Fruit fly (Drosophila melanogaster) whole organism, prepupa: ENCODE results near the gene CG15546.

Source experiments
- Blimp-1 ChIP-seq: fragments of 200-800 bp; sonication (Bioruptor generic); optimal IDR thresholded peaks from 3 replicates; lab custom pipeline; 2017; ENCODE audit warnings: missing biosample characterization, missing genetic modification characterization, mild to moderate bottlenecking, moderate library complexity, missing genetic modification reagents
- CG10631 ChIP-seq: fragments of 200-800 bp; sonication (Bioruptor generic); optimal IDR thresholded peaks from 2 replicates; lab custom pipeline; 2016; ENCODE audit warnings: missing biosample characterization, missing genetic modification characterization
- CG10669 ChIP-seq: fragments of 200-800 bp; sonication (Bioruptor generic); optimal IDR thresholded peaks from 3 replicates; lab custom pipeline; 2018; ENCODE audit warnings: missing biosample characterization, mild to moderate bottlenecking, missing genetic modification characterization, moderate library complexity
- CG11294 ChIP-seq: fragments of 200-800 bp; sonication (Bioruptor generic); IDR thresholded peaks from 2 replicates; pipeline ENCODE4 v1.3.6; 2022; ENCODE audit warnings: missing biosample characterization, missing genetic modification characterization
- CG11762 ChIP-seq: fragments of 200-800 bp; sonication (Bioruptor generic); optimal IDR thresholded peaks from 3 replicates; lab custom pipeline; 2016; ENCODE audit warnings: missing biosample characterization, missing genetic modification characterization; ENCODE audit not compliant: insufficient read depth
- CG16779 ChIP-seq: fragments of 200-800 bp; sonication (Bioruptor generic); optimal IDR thresholded peaks from 3 replicates; lab custom pipeline; 2017; ENCODE audit warnings: missing biosample characterization, mild to moderate bottlenecking, missing genetic modification characterization
- CG3032 ChIP-seq: fragments of 200-800 bp; optimal IDR thresholded peaks from 2 replicates; lab custom pipeline; 2019; ENCODE audit warnings: missing biosample characterization, mild to moderate bottlenecking, missing genetic modification characterization, moderate library complexity
- CG31627 ChIP-seq: fragments of 200-800 bp; sonication (Bioruptor generic); optimal IDR thresholded peaks from 3 replicates; lab custom pipeline; 2016; ENCODE audit warnings: missing biosample characterization, missing genetic modification characterization
- CG34406 ChIP-seq: fragments of 200-800 bp; sonication (Bioruptor generic); optimal IDR thresholded peaks from 3 replicates; lab custom pipeline; 2016; ENCODE audit warnings: missing biosample characterization, missing genetic modification characterization
- CG3919 ChIP-seq: fragments of 200-800 bp; sonication (Bioruptor generic); optimal IDR thresholded peaks from 3 replicates; lab custom pipeline; 2016; ENCODE audit warnings: missing biosample characterization, missing genetic modification characterization
- CG4318 ChIP-seq: fragments of 200-800 bp; sonication (Bioruptor generic); optimal IDR thresholded peaks from 3 replicates; lab custom pipeline; 2017; ENCODE audit warnings: missing biosample characterization, mild to moderate bottlenecking, missing genetic modification characterization
- CG6163 ChIP-seq: fragments of 200-800 bp; sonication (Bioruptor generic); IDR thresholded peaks from 3 replicates; pipeline ENCODE4 v1.3.6; 2022; ENCODE audit warnings: missing biosample characterization, missing genetic modification characterization
- CG6276 ChIP-seq: fragments of 200-800 bp; sonication (Bioruptor generic); optimal IDR thresholded peaks from 2 replicates; lab custom pipeline; 2017; ENCODE audit warnings: missing biosample characterization, mild to moderate bottlenecking, missing genetic modification characterization
- CG6792 ChIP-seq: fragments of 200-800 bp; sonication (Bioruptor generic); optimal IDR thresholded peaks from 3 replicates; lab custom pipeline; 2016; ENCODE audit warnings: missing biosample characterization, missing genetic modification characterization
- CG6808 ChIP-seq: fragments of 200-800 bp; sonication (Bioruptor generic); optimal IDR thresholded peaks from 3 replicates; lab custom pipeline; 2017; ENCODE audit warnings: missing biosample characterization, missing genetic modification characterization, mild to moderate bottlenecking, moderate library complexity, missing genetic modification reagents
- CG6854 ChIP-seq: fragments of 200-800 bp; sonication (Bioruptor generic); optimal IDR thresholded peaks from 2 replicates; lab custom pipeline; 2017; ENCODE audit warnings: missing biosample characterization, mild to moderate bottlenecking, missing genetic modification characterization
- CG7368 ChIP-seq: fragments of 200-800 bp; sonication (Bioruptor generic); optimal IDR thresholded peaks from 3 replicates; lab custom pipeline; 2016; ENCODE audit warnings: missing biosample characterization, missing genetic modification characterization
- CG8119 ChIP-seq: fragments of 200-800 bp; sonication (Bioruptor generic); IDR thresholded peaks from 3 replicates; pipeline ENCODE4 v1.3.6; 2022; ENCODE audit warnings: missing biosample characterization, missing genetic modification characterization
- CG8319 ChIP-seq: fragments of 200-800 bp; sonication (Bioruptor generic); optimal IDR thresholded peaks from 3 replicates; lab custom pipeline; 2016; ENCODE audit warnings: missing biosample characterization, missing genetic modification characterization
- CG8632 ChIP-seq: fragments of 200-800 bp; sonication (Bioruptor generic); optimal IDR thresholded peaks from 3 replicates; lab custom pipeline; 2016; ENCODE audit warnings: missing biosample characterization, missing genetic modification characterization
- CG9139 ChIP-seq: fragments of 200-800 bp; sonication (Bioruptor generic); optimal IDR thresholded peaks from 3 replicates; lab custom pipeline; 2017; ENCODE audit warnings: missing biosample characterization, mild to moderate bottlenecking, missing genetic modification characterization
- Eip78C ChIP-seq: fragments of 200-800 bp; sonication (Bioruptor generic); peaks from one replicate; lab custom pipeline; 2016; ENCODE audit warnings: missing biosample characterization, missing genetic modification characterization
- Ets21C ChIP-seq: fragments of 200-800 bp; sonication (Bioruptor generic); optimal IDR thresholded peaks from 3 replicates; lab custom pipeline; 2016; ENCODE audit warnings: missing biosample characterization, missing genetic modification characterization
- Ets96B ChIP-seq: fragments of 200-800 bp; optimal IDR thresholded peaks from 2 replicates; lab custom pipeline; 2019; ENCODE audit warnings: missing biosample characterization, mild to moderate bottlenecking, missing genetic modification characterization, moderate library complexity
- Gug ChIP-seq: fragments of 200-800 bp; sonication (Bioruptor generic); IDR thresholded peaks from 2 replicates; pipeline ENCODE4 v1.3.6; 2022; ENCODE audit warnings: missing biosample characterization, missing genetic modification characterization
- Hr39 ChIP-seq: fragments of 200-800 bp; sonication (Bioruptor generic); optimal IDR thresholded peaks from 2 replicates; lab custom pipeline; 2016; ENCODE audit warnings: missing biosample characterization, missing genetic modification characterization
- Met ChIP-seq: fragments of 200-800 bp; sonication (Bioruptor generic); optimal IDR thresholded peaks from 3 replicates; lab custom pipeline; 2016; ENCODE audit warnings: missing biosample characterization, missing genetic modification characterization
- OdsH ChIP-seq: fragments of 200-800 bp; sonication (Bioruptor generic); optimal IDR thresholded peaks from 3 replicates; lab custom pipeline; 2016; ENCODE audit warnings: missing biosample characterization, missing genetic modification characterization
- Smox ChIP-seq: fragments of 200-800 bp; sonication (Bioruptor generic); optimal IDR thresholded peaks from 3 replicates; lab custom pipeline; 2016; ENCODE audit warnings: missing biosample characterization, missing genetic modification characterization
- Sox14 ChIP-seq: fragments of 200-800 bp; sonication (Bioruptor generic); optimal IDR thresholded peaks from 3 replicates; lab custom pipeline; 2016; ENCODE audit warnings: missing biosample characterization, missing genetic modification characterization
- Sox15 ChIP-seq: fragments of 200-800 bp; sonication (Bioruptor generic); optimal IDR thresholded peaks from 3 replicates; lab custom pipeline; 2016; ENCODE audit warnings: missing biosample characterization, missing genetic modification characterization
- achi ChIP-seq: fragments of 200-800 bp; sonication (Bioruptor generic); optimal IDR thresholded peaks from 3 replicates; lab custom pipeline; 2016; ENCODE audit warnings: missing biosample characterization, missing genetic modification characterization
- acj6 ChIP-seq: fragments of 200-800 bp; sonication (Bioruptor generic); optimal IDR thresholded peaks from 3 replicates; lab custom pipeline; 2016; ENCODE audit warnings: missing biosample characterization, missing genetic modification characterization
- cyc ChIP-seq: fragments of 200-800 bp; sonication (Bioruptor generic); optimal IDR thresholded peaks from 3 replicates; lab custom pipeline; 2016; ENCODE audit warnings: missing biosample characterization, missing genetic modification characterization
- dac ChIP-seq: fragments of 200-800 bp; sonication (Bioruptor generic); optimal IDR thresholded peaks from 2 replicates; lab custom pipeline; 2017; ENCODE audit warnings: missing biosample characterization, mild to moderate bottlenecking, missing genetic modification characterization
- dsx ChIP-seq: fragments of 200-800 bp; optimal IDR thresholded peaks from 3 replicates; lab custom pipeline; 2019; ENCODE audit warnings: missing biosample characterization, mild to moderate bottlenecking, missing genetic modification characterization, moderate library complexity; ENCODE audit not compliant: poor library complexity, severe bottlenecking
- esn ChIP-seq: fragments of 200-800 bp; sonication (Bioruptor generic); optimal IDR thresholded peaks from 2 replicates; lab custom pipeline; 2016; ENCODE audit warnings: missing biosample characterization, mild to moderate bottlenecking, missing genetic modification characterization, moderate library complexity
- fd59A ChIP-seq: fragments of 200-800 bp; sonication (Bioruptor generic); optimal IDR thresholded peaks from 2 replicates; lab custom pipeline; 2017; ENCODE audit warnings: missing biosample characterization, mild to moderate bottlenecking, missing genetic modification characterization, missing genetic modification reagents
- fd85E ChIP-seq: fragments of 200-800 bp; sonication (Bioruptor generic); optimal IDR thresholded peaks from 3 replicates; lab custom pipeline; 2016; ENCODE audit warnings: missing biosample characterization, missing genetic modification characterization
- net ChIP-seq: fragments of 200-800 bp; sonication (Bioruptor generic); optimal IDR thresholded peaks from 3 replicates; lab custom pipeline; 2016; ENCODE audit warnings: missing biosample characterization, missing genetic modification characterization
- pdm3 ChIP-seq: fragments of 200-800 bp; sonication (Bioruptor generic); optimal IDR thresholded peaks from 3 replicates; lab custom pipeline; 2016; ENCODE audit warnings: missing biosample characterization, missing genetic modification characterization
- salr ChIP-seq, 2 experiments: fragments of 200-800 bp; sonication (Bioruptor generic); optimal IDR thresholded peaks; 3 replicates each; lab custom pipeline; 2016 to 2018; ENCODE audit warnings: missing biosample characterization in 2 of 2, missing genetic modification characterization in 2 of 2, mild to moderate bottlenecking in 1 of 2
- spab ChIP-seq: fragments of 200-800 bp; sonication (Bioruptor generic); optimal IDR thresholded peaks from 2 replicates; lab custom pipeline; 2017; ENCODE audit warnings: missing biosample characterization, mild to moderate bottlenecking, missing genetic modification characterization, missing genetic modification reagents
- ss ChIP-seq, 2 experiments: fragments of 200-800 bp; sonication (Bioruptor generic); optimal IDR thresholded peaks; 2 replicates in 1 of 2; 3 replicates in 1 of 2; lab custom pipeline; 2017 to 2018; ENCODE audit warnings: mild to moderate bottlenecking in 2 of 2, missing biosample characterization in 2 of 2, missing genetic modification characterization in 2 of 2, moderate library complexity in 1 of 2
- svp ChIP-seq: fragments of 200-800 bp; sonication (Bioruptor generic); peaks from one replicate; lab custom pipeline; 2016; ENCODE audit warnings: missing biosample characterization, missing genetic modification characterization
- topi ChIP-seq: fragments of 200-800 bp; sonication (Bioruptor generic); optimal IDR thresholded peaks from 3 replicates; lab custom pipeline; 2016; ENCODE audit warnings: missing biosample characterization, missing genetic modification characterization

Gene CG15546

dm6 chr3R:30867232-30867631, 8.8 kb downstream of the CG15546 start, which contains the start of gene Cpr100A:
TSS of gene Cpr100A (plus strand) at chr3R:30867521.
- no peak for TF ChIP-seq CG11294 (GFP tag; lab: Robert Waterston, UW)
- peak; percentile 57 for TF ChIP-seq Eip78C (GFP tag; lab: Kevin White, UChicago)
- peak; percentile 63 for TF ChIP-seq Blimp-1

dm6 chr3R:30865883-30866282, 10.1 kb downstream of the CG15546 start:
- peak; percentile 2 for TF ChIP-seq svp (GFP tag; lab: Kevin White, UChicago)
- no peak for TF ChIP-seq CG9139 (GFP tag; lab: Kevin White, UChicago)
- TF ChIP-seq CG16779 (tag; lab: Kevin White, UChicago), result no peak
- no peak for TF ChIP-seq spab
- no peak for TF ChIP-seq CG6276 (GFP tag; lab: Kevin White, UChicago)
- TF ChIP-seq CG31627, result no peak

DNA sequence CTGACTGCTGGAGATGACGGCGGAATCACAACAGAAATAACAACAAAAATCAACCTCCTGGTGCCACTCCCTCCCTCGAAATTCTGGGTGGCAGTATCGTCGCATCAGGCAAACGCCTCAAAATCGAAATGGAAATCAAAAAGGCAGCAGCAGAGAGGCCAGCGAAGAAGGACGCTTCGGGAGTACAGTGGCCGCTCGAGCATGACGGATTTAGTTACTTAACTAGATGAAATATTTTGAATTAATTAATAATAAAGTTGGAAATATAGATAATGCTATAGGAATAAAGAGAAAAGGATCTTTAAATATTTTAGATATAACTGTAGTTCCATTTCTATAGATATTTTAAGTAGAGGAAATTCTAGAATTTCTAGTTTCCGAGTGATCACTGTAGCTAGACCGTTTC, 10.6 kb downstream of the CG15546 start:
- TF ChIP-seq esn (GFP tag; lab: Kevin White, UChicago) (no peak), CG6792 (GFP tag; lab: Kevin White, UChicago) (no peak), CG10669 (GFP tag; lab: Kevin White, UChicago) (no peak), CG31627 (no peak), Hr39 (GFP tag; lab: Kevin White, UChicago) (no peak), CG6163 (GFP tag; lab: Robert Waterston, UW) (no peak), OdsH (GFP tag; lab: Kevin White, UChicago) (no peak), CG11294 (GFP tag; lab: Robert Waterston, UW) (no peak), CG10631 (GFP tag; lab: Kevin White, UChicago) (no peak), CG7368 (no peak), acj6 (GFP tag; lab: Kevin White, UChicago) (peak; percentile 17), topi (GFP tag; lab: Kevin White, UChicago) (no peak), ss (GFP tag; optimal IDR thresholded peaks at IDR 0.05; lab: Kevin White, UChicago) (peak in 1 of 2 experiments; percentile 50), CG34406 (GFP tag; lab: Kevin White, UChicago) (peak; percentile 31), CG6854 (no peak), svp (GFP tag; lab: Kevin White, UChicago) (peak; percentile 46), achi (GFP tag; lab: Kevin White, UChicago) (no peak), CG6808 (peak; percentile 6), Ets21C (no peak), Smox (no peak), CG8632 (GFP tag; lab: Kevin White, UChicago) (peak; percentile 38), cyc (no peak), CG3919 (GFP tag; lab: Kevin White, UChicago) (no peak), pdm3 (no peak), fd85E (GFP tag; lab: Kevin White, UChicago) (no peak), Met (no peak), Ets96B (tag; lab: Kevin White, UChicago) (peak; percentile 35), net (GFP tag; lab: Kevin White, UChicago) (no peak), CG3032 (tag; lab: Kevin White, UChicago) (peak; percentile 15), fd59A (GFP tag; lab: Kevin White, UChicago) (peak; percentile 26), Gug (GFP tag; lab: Robert Waterston, UW) (no peak), Eip78C (GFP tag; lab: Kevin White, UChicago) (peak; percentile 83)

dm6 chr3R:30864465-30864864, 11.5 kb downstream of the CG15546 start:
- TF ChIP-seq Blimp-1, result no peak
- TF ChIP-seq salr (GFP tag; optimal IDR thresholded peaks at IDR 0.05; lab: Kevin White, UChicago), result peak in 1 of 2 experiments; percentile 51
- no peak for TF ChIP-seq CG8319
- TF ChIP-seq CG11762 (GFP tag; lab: Kevin White, UChicago), result peak; percentile 16
- TF ChIP-seq spab, result peak; percentile 36
- peak; percentile 0 for TF ChIP-seq CG6792 (GFP tag; lab: Kevin White, UChicago)
- peak; percentile 40 for TF ChIP-seq CG4318
- TF ChIP-seq fd85E (GFP tag; lab: Kevin White, UChicago), result no peak
- peak; percentile 28; the same call in 1 of the 3 replicates for TF ChIP-seq CG8119 (GFP tag; lab: Robert Waterston, UW)
- TF ChIP-seq dac, result peak; percentile 9
- TF ChIP-seq net (GFP tag; lab: Kevin White, UChicago), result peak; percentile 25
- TF ChIP-seq cyc, result no peak
- TF ChIP-seq acj6 (GFP tag; lab: Kevin White, UChicago), result peak; percentile 7
- TF ChIP-seq Ets96B (tag; lab: Kevin White, UChicago), result peak; percentile 54
- TF ChIP-seq Sox15 (GFP tag; lab: Kevin White, UChicago), result peak; percentile 15
- peak; percentile 26 for TF ChIP-seq CG6276 (GFP tag; lab: Kevin White, UChicago)
- peak; percentile 56 for TF ChIP-seq OdsH (GFP tag; lab: Kevin White, UChicago)
- no peak for TF ChIP-seq CG9139 (GFP tag; lab: Kevin White, UChicago)
- TF ChIP-seq dsx (GFP tag; lab: Kevin White, UChicago), result peak; percentile 11
- peak; percentile 5 for TF ChIP-seq Sox14 (GFP tag; lab: Kevin White, UChicago)
